Fruit fly (Drosophila melanogaster) whole organism, embryonic: Measurements from ENCODE around the gene CG2794.

Experiments used
- Ada2b ChIP-seq: fragments of 200-800 bp; sonication (Bioruptor generic); IDR thresholded peaks from 2 replicates; pipeline ENCODE4 v1.3.6; 2022; ENCODE audit warnings: missing biosample characterization, missing genetic modification characterization
- Atf3 ChIP-seq: fragments of 200-800 bp; sonication (Bioruptor generic); optimal IDR thresholded peaks from 3 replicates; lab custom pipeline; 2016; ENCODE audit warnings: missing biosample characterization, missing genetic modification characterization
- BtbVII ChIP-seq: fragments of 200-800 bp; sonication (Bioruptor generic); optimal IDR thresholded peaks from 3 replicates; lab custom pipeline; 2017; ENCODE audit warnings: missing biosample characterization, mild to moderate bottlenecking, missing genetic modification characterization
- C15 ChIP-seq: fragments of 200-800 bp; sonication (Bioruptor generic); IDR thresholded peaks from 3 replicates; pipeline ENCODE4 v1.3.6; 2022; ENCODE audit warnings: missing biosample characterization, missing genetic modification characterization
- CG11696 ChIP-seq: fragments of 200-800 bp; sonication (Bioruptor generic); IDR thresholded peaks from 2 replicates; pipeline ENCODE4 v1.3.6; 2022; ENCODE audit warnings: missing biosample characterization, missing genetic modification characterization
- CG13424 ChIP-seq: fragments of 200-800 bp; sonication (Bioruptor generic); optimal IDR thresholded peaks from 2 replicates; lab custom pipeline; 2019; ENCODE audit warnings: missing biosample characterization, mild to moderate bottlenecking, missing genetic modification characterization, moderate library complexity
- CG14965 ChIP-seq: fragments of 200-800 bp; sonication (Bioruptor generic); optimal IDR thresholded peaks from 2 replicates; lab custom pipeline; 2016; ENCODE audit warnings: missing biosample characterization, missing genetic modification characterization, borderline replicate concordance
- CG2116 ChIP-seq: fragments of 200-800 bp; sonication (Bioruptor generic); optimal IDR thresholded peaks from 3 replicates; lab custom pipeline; 2018; ENCODE audit warnings: missing biosample characterization, mild to moderate bottlenecking, missing genetic modification characterization
- CG2202 ChIP-seq: fragments of 200-800 bp; sonication (Bioruptor generic); optimal IDR thresholded peaks from 2 replicates; lab custom pipeline; 2018; ENCODE audit warnings: missing biosample characterization, mild to moderate bottlenecking, missing genetic modification characterization
- CG2678 ChIP-seq: fragments of 200-800 bp; sonication (Bioruptor generic); optimal IDR thresholded peaks from 3 replicates; lab custom pipeline; 2019; ENCODE audit warnings: missing biosample characterization, mild to moderate bottlenecking, missing genetic modification characterization, moderate library complexity
- CG2889 ChIP-seq: fragments of 200-800 bp; sonication (Bioruptor generic); IDR thresholded peaks from 3 replicates; pipeline ENCODE4 v1.3.6; 2022; ENCODE audit warnings: missing biosample characterization, missing genetic modification characterization
- CG3281 ChIP-seq: fragments of 200-800 bp; sonication (Bioruptor generic); optimal IDR thresholded peaks from 3 replicates; lab custom pipeline; 2017; ENCODE audit warnings: missing biosample characterization, mild to moderate bottlenecking, missing genetic modification characterization
- CG33557 ChIP-seq: fragments of 200-800 bp; sonication (Bioruptor generic); optimal IDR thresholded peaks from 2 replicates; lab custom pipeline; 2019; ENCODE audit warnings: missing biosample characterization, mild to moderate bottlenecking, missing genetic modification characterization, moderate library complexity
- CG4328 ChIP-seq: fragments of 200-800 bp; sonication (Bioruptor generic); optimal IDR thresholded peaks from 3 replicates; lab custom pipeline; 2017; ENCODE audit warnings: missing biosample characterization, missing genetic modification reagents, missing genetic modification characterization
- CG5180 ChIP-seq: fragments of 200-800 bp; sonication (Bioruptor generic); optimal IDR thresholded peaks from 3 replicates; lab custom pipeline; 2017; ENCODE audit warnings: missing biosample characterization, missing genetic modification characterization, mild to moderate bottlenecking, moderate library complexity, missing genetic modification reagents
- CG6175 ChIP-seq: fragments of 200-800 bp; sonication (Bioruptor generic); IDR thresholded peaks from 3 replicates; pipeline ENCODE4 v1.3.6; 2022; ENCODE audit warnings: missing biosample characterization, missing genetic modification characterization
- CG6765 ChIP-seq: fragments of 200-800 bp; sonication (Bioruptor generic); optimal IDR thresholded peaks from 3 replicates; lab custom pipeline; 2017; ENCODE audit warnings: missing biosample characterization, mild to moderate bottlenecking, missing genetic modification characterization
- CG7928 ChIP-seq: fragments of 200-800 bp; sonication (Bioruptor generic); optimal IDR thresholded peaks from 2 replicates; lab custom pipeline; 2017; ENCODE audit warnings: missing biosample characterization, mild to moderate bottlenecking, missing genetic modification characterization
- CG7963 ChIP-seq: fragments of 200-800 bp; sonication (Bioruptor generic); IDR thresholded peaks from 3 replicates; pipeline ENCODE4 v1.3.6; 2022; ENCODE audit warnings: missing biosample characterization, missing genetic modification characterization; ENCODE audit not compliant: partially characterized antibody
- Dip2 ChIP-seq: fragments of 200-800 bp; sonication (Bioruptor generic); IDR thresholded peaks from 2 replicates; pipeline ENCODE4 v1.3.6; 2022; ENCODE audit warnings: missing biosample characterization, missing genetic modification characterization
- Dip3 ChIP-seq: fragments of 200-800 bp; sonication (Bioruptor generic); optimal IDR thresholded peaks from 3 replicates; lab custom pipeline; 2016; ENCODE audit warnings: missing biosample characterization, missing genetic modification characterization
- Doc3 ChIP-seq: fragments of 200-800 bp; sonication (Bioruptor generic); IDR thresholded peaks from 3 replicates; pipeline ENCODE4 v1.3.6; 2022; ENCODE audit warnings: missing biosample characterization, missing genetic modification characterization; ENCODE audit not compliant: partially characterized antibody
- Dref ChIP-seq: fragments of 200-800 bp; sonication (Bioruptor generic); IDR thresholded peaks from 2 replicates; pipeline ENCODE4 v1.3.6; 2022; ENCODE audit warnings: missing biosample characterization, missing genetic modification characterization
- Hmr ChIP-seq: fragments of 200-800 bp; sonication (Bioruptor generic); optimal IDR thresholded peaks from 3 replicates; lab custom pipeline; 2017; ENCODE audit warnings: mild to moderate bottlenecking, missing biosample characterization, missing genetic modification reagents, missing genetic modification characterization
- Hmx ChIP-seq: fragments of 200-800 bp; sonication (Bioruptor generic); optimal IDR thresholded peaks from 2 replicates; lab custom pipeline; 2016; ENCODE audit warnings: missing biosample characterization, missing genetic modification characterization
- MESR4 ChIP-seq: fragments of 200-800 bp; sonication (Bioruptor generic); optimal IDR thresholded peaks from 2 replicates; lab custom pipeline; 2018; ENCODE audit warnings: missing biosample characterization, mild to moderate bottlenecking, missing genetic modification characterization, moderate library complexity
- Med ChIP-seq: fragments of 200-800 bp; sonication (Bioruptor generic); peaks from one replicate; lab custom pipeline; 2016; ENCODE audit warnings: missing biosample characterization, missing genetic modification characterization, mild to moderate bottlenecking, inconsistent platforms, moderate library complexity
- Poxn ChIP-seq: fragments of 200-800 bp; sonication (Bioruptor generic); IDR thresholded peaks from 2 replicates; pipeline ENCODE4 v1.3.6; 2022; ENCODE audit warnings: missing biosample characterization, missing genetic modification characterization
- Rx ChIP-seq: fragments of 200-800 bp; sonication (Bioruptor generic); IDR thresholded peaks from 2 replicates; pipeline ENCODE4 v1.3.6; 2022; ENCODE audit warnings: missing biosample characterization, missing genetic modification characterization
- Tbp ChIP-seq: fragments of >200 bp; optimal IDR thresholded peaks from 2 replicates; lab custom pipeline; 2018; ENCODE audit warnings: missing biosample characterization, missing genetic modification characterization
- amos ChIP-seq: fragments of 200-800 bp; sonication (Bioruptor generic); IDR thresholded peaks from 2 replicates; pipeline ENCODE4 v1.3.6; 2022; ENCODE audit warnings: missing biosample characterization, missing genetic modification characterization; ENCODE audit not compliant: partially characterized antibody
- az2 ChIP-seq: fragments of 200-800 bp; sonication (Bioruptor generic); optimal IDR thresholded peaks from 3 replicates; lab custom pipeline; 2016; ENCODE audit warnings: missing biosample characterization, missing genetic modification characterization
- bsh ChIP-seq, 2 experiments: fragments of 200-800 bp; sonication (Bioruptor generic); optimal IDR thresholded peaks; 2 replicates each; lab custom pipeline; 2017 to 2018; ENCODE audit warnings: mild to moderate bottlenecking in 2 of 2, missing biosample characterization in 2 of 2, missing genetic modification characterization in 2 of 2, moderate library complexity in 1 of 2
- btn ChIP-seq: fragments of 200-800 bp; sonication (Bioruptor generic); optimal IDR thresholded peaks from 2 replicates; lab custom pipeline; 2016; ENCODE audit warnings: missing biosample characterization, missing genetic modification characterization
- ci ChIP-seq: fragments of 200-800 bp; sonication (Bioruptor generic); IDR thresholded peaks from 3 replicates; pipeline ENCODE4 v1.3.6; 2022; ENCODE audit warnings: missing biosample characterization, missing genetic modification characterization
- emc ChIP-seq: fragments of 200-800 bp; sonication (Bioruptor generic); optimal IDR thresholded peaks from 2 replicates; lab custom pipeline; 2016; ENCODE audit warnings: missing biosample characterization, missing genetic modification characterization
- eyg ChIP-seq: fragments of 200-800 bp; sonication (Bioruptor generic); optimal IDR thresholded peaks from 3 replicates; lab custom pipeline; 2016; ENCODE audit warnings: missing biosample characterization, missing genetic modification characterization
- gem ChIP-seq: fragments of 200-800 bp; sonication (Bioruptor generic); optimal IDR thresholded peaks from 2 replicates; lab custom pipeline; 2019; ENCODE audit warnings: missing biosample characterization, mild to moderate bottlenecking, missing genetic modification characterization, moderate library complexity
- h ChIP-seq: fragments of >200 bp; optimal IDR thresholded peaks from 2 replicates; lab custom pipeline; 2017
- her ChIP-seq: fragments of 200-800 bp; sonication (Bioruptor generic); optimal IDR thresholded peaks from 2 replicates; lab custom pipeline; 2016; ENCODE audit warnings: missing biosample characterization, missing genetic modification characterization
- hkb ChIP-seq, 2 experiments: fragments of 200-800 bp in 1 of 2; fragments of >200 bp in 1 of 2; sonication (Bioruptor generic) in 1 of 2; IDR thresholded peaks in 1 of 2; optimal IDR thresholded peaks in 1 of 2; 2 replicates each; pipeline versions ENCODE4 v1.3.6 to Lab custom; 2017 to 2022; ENCODE audit warnings: missing biosample characterization in 1 of 2, missing genetic modification characterization in 1 of 2
- kah ChIP-seq: fragments of 200-800 bp; sonication (Bioruptor generic); optimal IDR thresholded peaks from 2 replicates; lab custom pipeline; 2018; ENCODE audit warnings: missing biosample characterization, mild to moderate bottlenecking, missing genetic modification characterization
- kay ChIP-seq: fragments of 200-800 bp; sonication (Bioruptor generic); optimal IDR thresholded peaks from 2 replicates; lab custom pipeline; 2016; ENCODE audit warnings: missing biosample characterization, missing genetic modification characterization
- oc ChIP-seq: fragments of 200-800 bp; sonication (Bioruptor generic); optimal IDR thresholded peaks from 2 replicates; lab custom pipeline; 2018; ENCODE audit warnings: missing biosample characterization, mild to moderate bottlenecking, missing genetic modification characterization, moderate library complexity
- onecut ChIP-seq: fragments of 200-800 bp; sonication (Bioruptor generic); IDR thresholded peaks from 2 replicates; pipeline ENCODE4 v1.3.6; 2022; ENCODE audit warnings: missing biosample characterization, missing genetic modification characterization
- prd ChIP-seq, 3 experiments: fragments of >200 bp in 2 of 3; fragments of 200-800 bp in 1 of 3; sonication (Bioruptor generic) in 1 of 3; optimal IDR thresholded peaks in 2 of 3; IDR thresholded peaks in 1 of 3; 2 replicates in 2 of 3; 3 replicates in 1 of 3; pipeline versions ENCODE4 v1.3.6 to Lab custom; 2017 to 2022; ENCODE audit warnings: missing biosample characterization in 1 of 3, missing genetic modification characterization in 1 of 3
- sens ChIP-seq: fragments of 200-800 bp; sonication (Bioruptor generic); peaks from one replicate; lab custom pipeline; 2016; ENCODE audit warnings: missing biosample characterization, missing genetic modification characterization
- usp ChIP-seq: fragments of >200 bp; optimal IDR thresholded peaks from 2 replicates; lab custom pipeline; 2017; ENCODE audit warnings: missing biosample characterization, missing genetic modification characterization
- zen2 ChIP-seq: fragments of 200-800 bp; sonication (Bioruptor generic); IDR thresholded peaks from 3 replicates; pipeline ENCODE4 v1.3.6; 2022; ENCODE audit warnings: missing biosample characterization, missing genetic modification characterization; ENCODE audit not compliant: partially characterized antibody

The CG2794 gene

DNA sequence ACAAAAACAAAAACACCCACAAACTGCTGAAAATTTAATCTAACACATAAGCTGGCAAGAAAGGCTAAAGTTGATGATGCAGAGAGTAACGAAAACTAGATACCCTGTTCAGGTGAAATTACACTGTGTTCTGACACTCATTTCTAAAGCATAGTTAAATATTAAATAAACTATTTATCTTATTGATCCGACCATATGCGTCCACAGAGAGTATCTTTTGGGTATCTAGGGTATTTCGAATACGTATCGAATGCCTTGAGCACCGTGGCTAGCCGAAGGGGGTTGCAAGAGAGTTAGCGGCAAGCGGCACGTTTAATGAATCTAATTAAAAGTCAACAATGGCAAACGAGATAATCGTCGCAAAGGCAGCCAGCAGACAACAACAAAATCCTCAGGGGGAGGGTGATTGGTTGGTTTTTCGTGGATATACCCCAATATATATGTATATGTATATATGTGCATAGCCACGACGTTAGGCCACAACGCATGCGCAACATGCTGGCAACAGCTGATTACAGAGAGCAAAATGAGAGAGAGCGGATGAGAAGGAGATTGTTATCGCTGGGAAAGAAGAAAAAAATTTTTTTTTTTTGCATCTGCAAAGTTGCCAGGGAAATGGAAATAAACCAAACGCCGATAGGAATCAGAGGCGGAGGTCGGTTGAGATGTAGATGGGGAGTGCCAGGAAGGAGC is 41.9 kb upstream of the CG2794 start (continued):
- TF ChIP-seq gem (tag; lab: Kevin White, UChicago) (peak; percentile 89), MESR4 (GFP tag; lab: Kevin White, UChicago) (no peak), CG14965 (no peak), Dref (GFP tag; lab: Robert Waterston, UW) (no peak), CG13424 (tag; lab: Kevin White, UChicago) (peak; percentile 56), Tbp (no peak), Rx (GFP tag; lab: Robert Waterston, UW) (peak; percentile 83), Poxn (GFP tag; lab: Robert Waterston, UW) (no peak), zen2 (GFP tag; lab: Robert Waterston, UW) (no peak), CG7963 (no peak), CG4328 (no peak), Ada2b (GFP tag; lab: Robert Waterston, UW) (peak; percentile 73), amos (GFP tag; lab: Robert Waterston, UW) (no peak), Dip3 (peak; percentile 42), Atf3 (GFP tag; lab: Kevin White, UChicago) (peak; percentile 39), emc (GFP tag; lab: Kevin White, UChicago) (no peak), eyg (GFP tag; lab: Kevin White, UChicago) (no peak), CG6765 (no peak), oc (peak; percentile 86), Doc3 (no peak), Med (peak; percentile 86), btn (no peak), prd (optimal IDR thresholded peaks at IDR 0.05; lab: Kevin White, UChicago) (no peak), prd (GFP tag; IDR thresholded peaks at IDR 0.05; lab: Robert Waterston, UW) (peak; percentile 95), CG2678 (tag; lab: Kevin White, UChicago) (peak; percentile 87), CG3281 (GFP tag; lab: Kevin White, UChicago) (peak; percentile 61), onecut (GFP tag; lab: Robert Waterston, UW) (peak; percentile 72), CG2116 (peak; percentile 36), az2 (GFP tag; lab: Kevin White, UChicago) (peak; percentile 77), ci (GFP tag; lab: Robert Waterston, UW) (peak; percentile 90), C15 (0 out of 3 replicates have a peak, but pooled peaks have one; percentile 52), CG33557 (GFP tag; lab: Kevin White, UChicago) (peak; percentile 49), BtbVII (GFP tag; lab: Kevin White, UChicago) (peak; percentile 71), h (lab: Kevin White, UChicago) (no peak), hkb (optimal IDR thresholded peaks at IDR 0.05; lab: Kevin White, UChicago) (no peak), hkb (GFP tag; IDR thresholded peaks at IDR 0.05; lab: Robert Waterston, UW) (peak; percentile 74), CG6175 (GFP tag; lab: Robert Waterston, UW) (0 out of 3 replicates have a peak, but pooled peaks have one; percentile 27), Hmr (GFP tag; lab: Kevin White, UChicago) (peak; percentile 61), usp (GFP tag; lab: Kevin White, UChicago) (no peak), sens (GFP tag; lab: Kevin White, UChicago) (peak; percentile 96), CG5180 (GFP tag; lab: Kevin White, UChicago) (peak; percentile 11), kay (GFP tag; lab: Kevin White, UChicago) (peak; percentile 64), CG7928 (GFP tag; lab: Kevin White, UChicago) (no peak), CG2889 (GFP tag; lab: Robert Waterston, UW) (peak; percentile 72), Dip2 (no peak), her (GFP tag; lab: Kevin White, UChicago) (peak; percentile 17), bsh (GFP tag; optimal IDR thresholded peaks at IDR 0.05; lab: Kevin White, UChicago) (peak in 1 of 2 experiments; percentile 86), CG11696 (GFP tag; lab: Robert Waterston, UW) (peak; percentile 53; the same call in 1 of the 2 replicates), CG2202 (tag; lab: Kevin White, UChicago) (peak; percentile 63), kah (GFP tag; lab: Kevin White, UChicago) (peak; percentile 35), Hmx (GFP tag; lab: Kevin White, UChicago) (peak; percentile 15)
